Fruit fly (Drosophila melanogaster) whole organism, adult: ENCODE measurements around the gene pelo.

Experiments
- CG11617 ChIP-seq: fragments of 200-800 bp; sonication (Bioruptor generic); optimal IDR thresholded peaks from 2 replicates; lab custom pipeline; 2017; ENCODE audit warnings: mild to moderate bottlenecking, missing biosample characterization, missing genetic modification reagents, missing genetic modification characterization
- CG12768 ChIP-seq: fragments of 200-800 bp; sonication (Bioruptor generic); optimal IDR thresholded peaks from 2 replicates; lab custom pipeline; 2017; ENCODE audit warnings: missing biosample characterization, missing genetic modification characterization, mild to moderate bottlenecking, moderate library complexity, missing genetic modification reagents
- CG14711 ChIP-seq: fragments of 200-800 bp; sonication (Bioruptor generic); optimal IDR thresholded peaks from 2 replicates; lab custom pipeline; 2018; ENCODE audit warnings: missing biosample characterization, mild to moderate bottlenecking, missing genetic modification characterization, moderate library complexity
- CG33017 ChIP-seq: fragments of 200-800 bp; sonication (Bioruptor generic); optimal IDR thresholded peaks from 2 replicates; lab custom pipeline; 2018; ENCODE audit warnings: missing biosample characterization, mild to moderate bottlenecking, missing genetic modification characterization, moderate library complexity
- CG7045 ChIP-seq: fragments of 200-800 bp; sonication (Bioruptor generic); optimal IDR thresholded peaks from 2 replicates; lab custom pipeline; 2017; ENCODE audit warnings: missing biosample characterization, mild to moderate bottlenecking, missing genetic modification characterization
- Crg-1 ChIP-seq: fragments of 200-800 bp; sonication (Bioruptor generic); optimal IDR thresholded peaks from 2 replicates; lab custom pipeline; 2016; ENCODE audit warnings: missing biosample characterization, missing genetic modification characterization
- cnc ChIP-seq, 2 experiments: fragments of >200 bp; optimal IDR thresholded peaks; 2 replicates each; lab custom pipeline; 2017
- pad ChIP-seq: fragments of 200-800 bp; sonication (Bioruptor generic); optimal IDR thresholded peaks from 3 replicates; lab custom pipeline; 2017; ENCODE audit warnings: missing biosample characterization, missing genetic modification characterization, mild to moderate bottlenecking, moderate library complexity, missing genetic modification reagents

- no peak for TF ChIP-seq CG7045 (GFP tag; lab: Kevin White, UChicago)
- no peak for TF ChIP-seq cnc (optimal IDR thresholded peaks at IDR 0.05; lab: Kevin White, UChicago)
- TF ChIP-seq CG12768 (GFP tag; lab: Kevin White, UChicago) = no peak
- TF ChIP-seq CG11617 = no peak
- TF ChIP-seq pad = no peak
- no peak for TF ChIP-seq CG33017
- TF ChIP-seq CG14711 = no peak
- no peak for TF ChIP-seq Crg-1 (GFP tag; lab: Kevin White, UChicago)
These were observed 45.9 kb downstream of the pelo start, which contains the start of gene Nckx30C for dm6 chr2L:9746236-9747225.
